Fruit fly (Drosophila melanogaster) S2 (cell line): ENCODE measurements around the gene brun.

Source experiments
- CG8478 ChIP-seq: fragments of >200 bp; optimal IDR thresholded peaks from 2 replicates; lab custom pipeline; 2018
- CTCF ChIP-seq, 2 experiments: fragments of >200 bp; optimal IDR thresholded peaks; 2 replicates each; lab custom pipeline; 2018

- TF ChIP-seq CG8478 (lab: Kevin White, UChicago) (no peak), CTCF (optimal IDR thresholded peaks at IDR 0.05; lab: Kevin White, UChicago) (no peak)
These were observed 12.8 kb downstream of the brun start, which contains the start of gene CG17470 for dm6 chr2L:20643144-20643543.
